Worm (Caenorhabditis elegans) whole organism, mixed stage, embryonic: ENCODE data around the gene Y37D8A.16.

ENCODE experiments used
- nhr-12 ChIP-seq: fragments of 150-350 bp; optimal IDR thresholded peaks from 2 replicates; lab custom pipeline; 2014; ENCODE audit warnings: missing biosample characterization, missing genetic modification characterization
- ztf-11 ChIP-seq: fragments of 150-350 bp; optimal IDR thresholded peaks from 2 replicates; lab custom pipeline; 2014; ENCODE audit warnings: missing biosample characterization, missing genetic modification characterization

DNA sequence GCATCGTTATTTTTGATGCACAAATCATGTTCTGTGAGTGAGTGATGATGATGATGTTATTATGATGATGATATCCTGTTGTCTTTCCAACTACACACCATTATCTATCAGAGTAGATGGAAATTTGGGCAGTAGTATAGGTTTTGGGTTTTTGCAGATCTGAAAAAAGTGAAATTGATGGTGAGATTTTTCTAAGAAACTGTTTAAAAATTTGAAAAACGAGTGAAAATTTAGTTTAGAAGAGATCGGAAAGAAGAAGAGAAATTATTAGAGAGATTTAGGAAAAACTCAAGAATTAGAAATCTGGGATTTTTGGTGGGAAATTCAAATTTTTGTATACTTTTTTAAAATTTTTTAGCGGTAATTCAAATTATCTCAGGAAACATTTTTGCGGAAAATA, 26.9 kb downstream of the Y37D8A.16 start, which contains the start of the genes Y37D8A.29 and unc-71:
- no peak for TF ChIP-seq ztf-11 (tag; lab: Kevin White, UChicago)
- no peak for TF ChIP-seq nhr-12 (tag; lab: Kevin White, UChicago)
